Fruit fly (Drosophila melanogaster) whole organism, embryonic: Measurements from ENCODE around the gene CG10959.
A peak's percentile ranks its signal among the peaks of the same experiment; 100 is the strongest.

Experiments
- Adf1 ChIP-seq: fragments of 200-800 bp; sonication (Bioruptor generic); IDR thresholded peaks from 2 replicates; pipeline ENCODE4 v1.3.6; 2022; ENCODE audit warnings: missing biosample characterization, missing genetic modification characterization
- Atf6 ChIP-seq: fragments of 200-800 bp; sonication (Bioruptor generic); IDR thresholded peaks from 2 replicates; pipeline ENCODE4 v1.3.6; 2022; ENCODE audit warnings: missing biosample characterization, missing genetic modification characterization
- B-H2 ChIP-seq: fragments of 200-800 bp; sonication (Bioruptor generic); optimal IDR thresholded peaks from 2 replicates; lab custom pipeline; 2018; ENCODE audit warnings: missing biosample characterization, mild to moderate bottlenecking, missing genetic modification characterization
- CG12155 ChIP-seq: fragments of 200-800 bp; sonication (Bioruptor generic); optimal IDR thresholded peaks from 3 replicates; lab custom pipeline; 2016; ENCODE audit warnings: missing biosample characterization, missing genetic modification characterization
- CG12219 ChIP-seq: fragments of 200-800 bp; sonication (Bioruptor generic); optimal IDR thresholded peaks from 3 replicates; lab custom pipeline; 2018; ENCODE audit warnings: missing biosample characterization, mild to moderate bottlenecking, missing genetic modification characterization
- CG13894 ChIP-seq: fragments of 200-800 bp; sonication (Bioruptor generic); optimal IDR thresholded peaks from 3 replicates; lab custom pipeline; 2018; ENCODE audit warnings: missing biosample characterization, mild to moderate bottlenecking, missing genetic modification characterization, moderate library complexity
- CG17802 ChIP-seq: fragments of 200-800 bp; sonication (Bioruptor generic); optimal IDR thresholded peaks from 2 replicates; lab custom pipeline; 2018; ENCODE audit warnings: missing biosample characterization, mild to moderate bottlenecking, missing genetic modification characterization, moderate library complexity
- CG1832 ChIP-seq: fragments of 200-800 bp; sonication (Bioruptor generic); optimal IDR thresholded peaks from 2 replicates; lab custom pipeline; 2017; ENCODE audit warnings: missing biosample characterization, mild to moderate bottlenecking, missing genetic modification characterization, inconsistent platforms
- CG18476 ChIP-seq: fragments of 200-800 bp; sonication (Bioruptor generic); optimal IDR thresholded peaks from 2 replicates; lab custom pipeline; 2016; ENCODE audit warnings: missing biosample characterization, mild to moderate bottlenecking, missing genetic modification characterization
- CG18764 ChIP-seq: fragments of 200-800 bp; sonication (Bioruptor generic); optimal IDR thresholded peaks from 3 replicates; lab custom pipeline; 2016; ENCODE audit warnings: missing biosample characterization, missing genetic modification characterization
- CG2116 ChIP-seq: fragments of 200-800 bp; sonication (Bioruptor generic); optimal IDR thresholded peaks from 3 replicates; lab custom pipeline; 2018; ENCODE audit warnings: missing biosample characterization, mild to moderate bottlenecking, missing genetic modification characterization
- CG31441 ChIP-seq: fragments of 200-800 bp; sonication (Bioruptor generic); IDR thresholded peaks from 2 replicates; pipeline ENCODE4 v1.3.6; 2022; ENCODE audit warnings: missing biosample characterization, missing genetic modification characterization
- CG32767 ChIP-seq: fragments of 200-800 bp; sonication (Bioruptor generic); IDR thresholded peaks from 2 replicates; pipeline ENCODE4 v1.3.6; 2022; ENCODE audit warnings: missing biosample characterization, missing genetic modification characterization
- CG4282 ChIP-seq: fragments of 200-800 bp; sonication (Bioruptor generic); optimal IDR thresholded peaks from 2 replicates; lab custom pipeline; 2016; ENCODE audit warnings: missing biosample characterization, missing genetic modification characterization
- CG43689 ChIP-seq: fragments of 200-800 bp; sonication (Bioruptor generic); IDR thresholded peaks from 2 replicates; pipeline ENCODE4 v1.3.6; 2022; ENCODE audit warnings: missing biosample characterization, missing genetic modification characterization
- CG7357 ChIP-seq: fragments of 200-800 bp; sonication (Bioruptor generic); IDR thresholded peaks from 3 replicates; pipeline ENCODE4 v1.3.6; 2022; ENCODE audit warnings: missing biosample characterization, missing genetic modification characterization
- CG9876 ChIP-seq: fragments of 200-800 bp; sonication (Bioruptor generic); optimal IDR thresholded peaks from 2 replicates; lab custom pipeline; 2016; ENCODE audit warnings: missing biosample characterization, missing genetic modification characterization
- Dfd ChIP-seq, 2 experiments: fragments of >200 bp; optimal IDR thresholded peaks; 2 replicates each; lab custom pipeline; 2017; ENCODE audit warnings: missing biosample characterization in 2 of 2, missing genetic modification characterization in 2 of 2
- Dref ChIP-seq: fragments of 200-800 bp; sonication (Bioruptor generic); IDR thresholded peaks from 2 replicates; pipeline ENCODE4 v1.3.6; 2022; ENCODE audit warnings: missing biosample characterization, missing genetic modification characterization
- Eip74EF ChIP-seq, 2 experiments: fragments of 200-800 bp in 1 of 2; fragments of >200 bp in 1 of 2; sonication (Bioruptor generic) in 1 of 2; optimal IDR thresholded peaks; 2 replicates each; lab custom pipeline; 2017 to 2019; ENCODE audit warnings: missing biosample characterization in 2 of 2, missing genetic modification characterization in 2 of 2, mild to moderate bottlenecking in 1 of 2, moderate library complexity in 1 of 2
- H15 ChIP-seq: fragments of 200-800 bp; sonication (Bioruptor generic); IDR thresholded peaks from 3 replicates; pipeline ENCODE4 v1.3.6; 2022; ENCODE audit warnings: missing biosample characterization, missing genetic modification characterization
- HHEX ChIP-seq: fragments of 200-800 bp; sonication (Bioruptor generic); optimal IDR thresholded peaks from 3 replicates; lab custom pipeline; 2017; ENCODE audit warnings: missing biosample characterization, mild to moderate bottlenecking, missing genetic modification characterization, missing genetic modification reagents
- MESR4 ChIP-seq: fragments of 200-800 bp; sonication (Bioruptor generic); optimal IDR thresholded peaks from 2 replicates; lab custom pipeline; 2018; ENCODE audit warnings: missing biosample characterization, mild to moderate bottlenecking, missing genetic modification characterization, moderate library complexity
- NC2β ChIP-seq: fragments of 200-800 bp; sonication (Bioruptor generic); optimal IDR thresholded peaks from 2 replicates; lab custom pipeline; 2016; ENCODE audit warnings: missing biosample characterization, missing genetic modification characterization
- NK7.1 ChIP-seq: fragments of 200-800 bp; sonication (Bioruptor generic); optimal IDR thresholded peaks from 3 replicates; lab custom pipeline; 2016; ENCODE audit warnings: missing biosample characterization, missing genetic modification characterization
- Pdp1 ChIP-seq, 2 experiments: fragments of 200-800 bp; sonication (Bioruptor generic); optimal IDR thresholded peaks; 3 replicates each; lab custom pipeline; 2016; ENCODE audit warnings: missing biosample characterization in 2 of 2, missing genetic modification characterization in 2 of 2, mild to moderate bottlenecking in 1 of 2, moderate library complexity in 1 of 2
- Ptx1 ChIP-seq: fragments of 200-800 bp; sonication (Bioruptor generic); IDR thresholded peaks from 2 replicates; pipeline ENCODE4 v1.3.6; 2022; ENCODE audit warnings: missing biosample characterization, missing genetic modification characterization
- Side ChIP-seq: fragments of 200-800 bp; sonication (Bioruptor generic); optimal IDR thresholded peaks from 2 replicates; lab custom pipeline; 2016; ENCODE audit warnings: missing biosample characterization, missing genetic modification characterization
- Six4 ChIP-seq: fragments of 200-800 bp; sonication (Bioruptor generic); optimal IDR thresholded peaks from 2 replicates; lab custom pipeline; 2016; ENCODE audit warnings: missing biosample characterization, missing genetic modification characterization
- Xbp1 ChIP-seq: fragments of 200-800 bp; sonication (Bioruptor generic); optimal IDR thresholded peaks from 3 replicates; lab custom pipeline; 2016; ENCODE audit warnings: missing biosample characterization, mild to moderate bottlenecking, missing genetic modification characterization
- ac ChIP-seq: fragments of 200-800 bp; sonication (Bioruptor generic); optimal IDR thresholded peaks from 3 replicates; lab custom pipeline; 2017; ENCODE audit warnings: missing biosample characterization, mild to moderate bottlenecking, missing genetic modification characterization
- bigmax ChIP-seq: fragments of 200-800 bp; sonication (Bioruptor generic); optimal IDR thresholded peaks from 2 replicates; lab custom pipeline; 2018; ENCODE audit warnings: missing biosample characterization, mild to moderate bottlenecking, missing genetic modification characterization
- crol ChIP-seq: fragments of 200-800 bp; sonication (Bioruptor generic); IDR thresholded peaks from 2 replicates; pipeline ENCODE4 v1.3.6; 2022; ENCODE audit warnings: missing biosample characterization, missing genetic modification characterization
- crp ChIP-seq, 2 experiments: fragments of 200-800 bp; sonication (Bioruptor generic); optimal IDR thresholded peaks; 2 replicates in 1 of 2; 3 replicates in 1 of 2; lab custom pipeline; 2017; ENCODE audit warnings: missing biosample characterization in 2 of 2, missing genetic modification characterization in 2 of 2, mild to moderate bottlenecking in 1 of 2, moderate library complexity in 1 of 2
- dan ChIP-seq: fragments of 200-800 bp; sonication (Bioruptor generic); IDR thresholded peaks from 2 replicates; pipeline ENCODE4 v1.3.6; 2022; ENCODE audit warnings: missing biosample characterization, missing genetic modification characterization
- disco-r ChIP-seq: fragments of 200-800 bp; sonication (Bioruptor generic); optimal IDR thresholded peaks from 2 replicates; lab custom pipeline; 2016; ENCODE audit warnings: missing biosample characterization, missing genetic modification characterization
- hb ChIP-seq: fragments of 200-800 bp; sonication (Bioruptor generic); IDR thresholded peaks from 3 replicates; pipeline ENCODE4 v1.3.6; 2022; ENCODE audit warnings: missing biosample characterization, missing genetic modification characterization; ENCODE audit not compliant: partially characterized antibody
- jumu ChIP-seq: fragments of 200-800 bp; sonication (Bioruptor generic); optimal IDR thresholded peaks from 3 replicates; lab custom pipeline; 2016; ENCODE audit warnings: missing biosample characterization, missing genetic modification characterization
- kah ChIP-seq: fragments of 200-800 bp; sonication (Bioruptor generic); optimal IDR thresholded peaks from 2 replicates; lab custom pipeline; 2018; ENCODE audit warnings: missing biosample characterization, mild to moderate bottlenecking, missing genetic modification characterization
- klu ChIP-seq: fragments of 200-800 bp; sonication (Bioruptor generic); IDR thresholded peaks from 2 replicates; pipeline ENCODE4 v1.3.6; 2022; ENCODE audit warnings: missing biosample characterization, missing genetic modification characterization
- knrl ChIP-seq: fragments of 200-800 bp; sonication (Bioruptor generic); IDR thresholded peaks from 3 replicates; pipeline ENCODE4 v1.3.6; 2022; ENCODE audit warnings: missing biosample characterization, missing genetic modification characterization; ENCODE audit not compliant: partially characterized antibody
- lab ChIP-seq: fragments of 200-800 bp; sonication (Bioruptor generic); optimal IDR thresholded peaks from 3 replicates; lab custom pipeline; 2017; ENCODE audit warnings: missing biosample characterization, missing genetic modification characterization, mild to moderate bottlenecking, moderate library complexity, missing genetic modification reagents
- lilli ChIP-seq: fragments of 200-800 bp; sonication (Bioruptor generic); optimal IDR thresholded peaks from 3 replicates; lab custom pipeline; 2016; ENCODE audit warnings: missing biosample characterization, missing genetic modification characterization
- mam ChIP-seq: fragments of 200-800 bp; sonication (Bioruptor generic); optimal IDR thresholded peaks from 3 replicates; lab custom pipeline; 2016; ENCODE audit warnings: missing biosample characterization, missing genetic modification characterization
- nerfin-1 ChIP-seq: fragments of 200-800 bp; sonication (Bioruptor generic); optimal IDR thresholded peaks from 3 replicates; lab custom pipeline; 2019; ENCODE audit warnings: missing biosample characterization, mild to moderate bottlenecking, missing genetic modification characterization, moderate library complexity
- peb ChIP-seq: fragments of 200-800 bp; sonication (Bioruptor generic); IDR thresholded peaks from 2 replicates; pipeline ENCODE4 v1.3.6; 2022; ENCODE audit warnings: missing biosample characterization, missing genetic modification characterization
- ranshi ChIP-seq: fragments of 200-800 bp; sonication (Bioruptor generic); IDR thresholded peaks from 2 replicates; pipeline ENCODE4 v1.3.6; 2022; ENCODE audit warnings: missing biosample characterization, missing genetic modification characterization
- sima ChIP-seq: fragments of 200-800 bp; sonication (Bioruptor generic); optimal IDR thresholded peaks from 2 replicates; lab custom pipeline; 2016; ENCODE audit warnings: missing biosample characterization, missing genetic modification characterization
- slp2 ChIP-seq: fragments of 200-800 bp; sonication (Bioruptor generic); optimal IDR thresholded peaks from 2 replicates; lab custom pipeline; 2016; ENCODE audit warnings: missing biosample characterization, missing genetic modification characterization
- wek ChIP-seq: fragments of 200-800 bp; sonication (Bioruptor generic); optimal IDR thresholded peaks from 3 replicates; lab custom pipeline; 2018; ENCODE audit warnings: missing biosample characterization, mild to moderate bottlenecking, missing genetic modification characterization, moderate library complexity
- yki ChIP-seq: fragments of >200 bp; optimal IDR thresholded peaks from 3 replicates; lab custom pipeline; 2018

Gene CG10959

dm6 chrX:8157294-8157693 is 8.7 kb downstream of the CG10959 start, which contains the start of the genes Traf6 and GIIIspla2 (continued):
- TF ChIP-seq B-H2 (GFP tag; lab: Kevin White, UChicago) (peak; percentile 86), CG32767 (peak; percentile 84), yki (lab: Kevin White, UChicago) (no peak), klu (GFP tag; lab: Robert Waterston, UW) (peak; percentile 79), ac (GFP tag; lab: Kevin White, UChicago) (no peak), disco-r (GFP tag; lab: Kevin White, UChicago) (peak; percentile 31), Atf6 (GFP tag; lab: Robert Waterston, UW) (peak; percentile 73), nerfin-1 (tag; lab: Kevin White, UChicago) (peak; percentile 48), jumu (GFP tag; lab: Kevin White, UChicago) (peak; percentile 74), CG12155 (GFP tag; lab: Kevin White, UChicago) (peak; percentile 77), Eip74EF (GFP tag; optimal IDR thresholded peaks at IDR 0.05; lab: Kevin White, UChicago) (no peak), wek (GFP tag; lab: Kevin White, UChicago) (peak; percentile 52), Side (GFP tag; lab: Kevin White, UChicago) (peak; percentile 52), CG17802 (tag; lab: Kevin White, UChicago) (peak; percentile 90), CG4282 (GFP tag; lab: Kevin White, UChicago) (no peak), crp (GFP tag; optimal IDR thresholded peaks at IDR 0.05; lab: Kevin White, UChicago) (peak; percentile 51 to 93), dan (no peak), sima (GFP tag; lab: Kevin White, UChicago) (no peak), Ptx1 (peak; percentile 80), Adf1 (GFP tag; lab: Robert Waterston, UW) (peak; percentile 48; the same call in 1 of the 2 replicates), bigmax (GFP tag; lab: Kevin White, UChicago) (no peak), peb (GFP tag; lab: Robert Waterston, UW) (peak; percentile 45; the same call in 1 of the 2 replicates), CG9876 (GFP tag; lab: Kevin White, UChicago) (peak; percentile 13), CG18476 (GFP tag; lab: Kevin White, UChicago) (peak; percentile 79), kah (GFP tag; lab: Kevin White, UChicago) (no peak), NK7.1 (peak; percentile 45), ranshi (GFP tag; lab: Robert Waterston, UW) (peak; percentile 75), HHEX (GFP tag; lab: Kevin White, UChicago) (peak; percentile 60), Xbp1 (GFP tag; lab: Kevin White, UChicago) (peak; percentile 75), CG7357 (GFP tag; lab: Robert Waterston, UW) (peak; percentile 100), Six4 (GFP tag; lab: Kevin White, UChicago) (peak; percentile 40), MESR4 (GFP tag; lab: Kevin White, UChicago) (peak; percentile 57), Dref (GFP tag; lab: Robert Waterston, UW) (peak; percentile 31; the same call in 1 of the 2 replicates), mam (GFP tag; lab: Kevin White, UChicago) (peak; percentile 79), CG31441 (GFP tag; lab: Robert Waterston, UW) (no peak; the same call in 1 of the 2 replicates), lab (no peak), CG18764 (GFP tag; lab: Kevin White, UChicago) (peak; percentile 43), Dfd (GFP tag; optimal IDR thresholded peaks at IDR 0.05; lab: Kevin White, UChicago) (no peak), knrl (GFP tag; lab: Robert Waterston, UW) (peak; percentile 50; the same call in 1 of the 3 replicates), hb (GFP tag; lab: Robert Waterston, UW) (no peak), H15 (GFP tag; lab: Robert Waterston, UW) (peak; percentile 75), CG2116 (peak; percentile 59), Pdp1 (GFP tag; optimal IDR thresholded peaks at IDR 0.05; lab: Kevin White, UChicago) (peak; percentile 54 to 67), crol (GFP tag; lab: Robert Waterston, UW) (no peak), CG12219 (GFP tag; lab: Kevin White, UChicago) (peak; percentile 57), lilli (GFP tag; lab: Kevin White, UChicago) (peak; percentile 76), CG43689 (GFP tag; lab: Robert Waterston, UW) (no peak), slp2 (GFP tag; lab: Kevin White, UChicago) (peak; percentile 25), CG1832 (no peak), NC2β (peak; percentile 44), CG13894 (tag; lab: Kevin White, UChicago) (no peak)
